Worm (Caenorhabditis elegans) whole organism, young adult: ENCODE results near the gene idpb-1.

ENCODE experiments used
- C06A6.2 ChIP-seq: fragments of 200-800 bp; sonication (Bioruptor generic); conservative IDR thresholded peaks from 2 replicates; pipeline ENCODE4 v1.3.6; 2022; ENCODE audit warnings: missing genetic modification characterization, missing compliant biosample characterization
- F23B12.7 ChIP-seq: sonication (generic microtip); optimal IDR thresholded peaks from 2 replicates; lab custom pipeline; 2017; ENCODE audit warnings: missing genetic modification characterization, mild to moderate bottlenecking, missing compliant biosample characterization, antibody characterized with exemption, moderate library complexity; ENCODE audit not compliant: insufficient read depth
- F37B4.10 ChIP-seq: fragments of 200-800 bp; sonication (Bioruptor generic); IDR thresholded peaks from 2 replicates; pipeline ENCODE4 v1.3.6; 2022; ENCODE audit warnings: missing genetic modification characterization, missing compliant biosample characterization
- F55B11.4 ChIP-seq: sonication (generic microtip); optimal IDR thresholded peaks from 2 replicates; lab custom pipeline; 2016; ENCODE audit warnings: missing compliant biosample characterization, missing genetic modification characterization, borderline replicate concordance; ENCODE audit not compliant: insufficient read depth
- T07F8.4 ChIP-seq: sonication (generic microtip); optimal IDR thresholded peaks from 2 replicates; lab custom pipeline; 2016; ENCODE audit warnings: mild to moderate bottlenecking, missing genetic modification characterization, moderate library complexity, missing compliant biosample characterization
- Y79H2A.3 ChIP-seq: fragments of 200-800 bp; sonication (Bioruptor generic); conservative IDR thresholded peaks from 2 replicates; pipeline ENCODE4 v1.3.6; 2022; ENCODE audit warnings: missing genetic modification reagents, missing genetic modification characterization, missing compliant biosample characterization
- ZK185.1 ChIP-seq: sonication (generic microtip); optimal IDR thresholded peaks from 2 replicates; lab custom pipeline; 2016; ENCODE audit warnings: mild to moderate bottlenecking, missing genetic modification characterization, missing compliant biosample characterization; ENCODE audit not compliant: poor library complexity, severe bottlenecking
- atf-7 ChIP-seq: sonication (generic microtip); optimal IDR thresholded peaks from 2 replicates; lab custom pipeline; 2017; ENCODE audit warnings: mild to moderate bottlenecking, missing genetic modification characterization, missing compliant biosample characterization
- bed-1 ChIP-seq: fragments of 200-800 bp; sonication (Bioruptor generic); IDR thresholded peaks from 2 replicates; pipeline ENCODE4 v1.3.6; 2022; ENCODE audit warnings: missing genetic modification reagents, missing genetic modification characterization, missing compliant biosample characterization
- bed-2 ChIP-seq: fragments of 200-800 bp; sonication (Bioruptor generic); IDR thresholded peaks from 2 replicates; pipeline ENCODE4 v1.3.6; 2022; ENCODE audit warnings: missing genetic modification reagents, missing genetic modification characterization, missing compliant biosample characterization
- ccch-3 ChIP-seq: fragments of 200-800 bp; sonication (Bioruptor generic); optimal IDR thresholded peaks from 2 replicates; lab custom pipeline; 2018; ENCODE audit warnings: mild to moderate bottlenecking, missing genetic modification characterization, missing compliant biosample characterization
- ceh-27 ChIP-seq: fragments of 200-800 bp; sonication (Bioruptor generic); optimal IDR thresholded peaks from 2 replicates; lab custom pipeline; 2018; ENCODE audit warnings: mild to moderate bottlenecking, missing genetic modification characterization, moderate library complexity, missing compliant biosample characterization
- ceh-79 ChIP-seq: sonication (generic microtip); optimal IDR thresholded peaks from 2 replicates; lab custom pipeline; 2017; ENCODE audit warnings: mild to moderate bottlenecking, missing genetic modification characterization, missing compliant biosample characterization
- ceh-91 ChIP-seq: fragments of 200-800 bp; sonication (Bioruptor generic); IDR thresholded peaks from 2 replicates; pipeline ENCODE4 v1.3.6; 2022; ENCODE audit warnings: missing genetic modification reagents, missing genetic modification characterization, missing compliant biosample characterization
- chd-7 ChIP-seq: sonication (generic microtip); optimal IDR thresholded peaks from 2 replicates; lab custom pipeline; 2016; ENCODE audit warnings: mild to moderate bottlenecking, missing genetic modification characterization, moderate library complexity, missing compliant biosample characterization
- dpff-1 ChIP-seq: sonication (generic microtip); optimal IDR thresholded peaks from 2 replicates; lab custom pipeline; 2017; ENCODE audit warnings: mild to moderate bottlenecking, missing genetic modification characterization, missing compliant biosample characterization
- dpl-1 ChIP-seq: fragments of 150-350 bp; optimal IDR thresholded peaks from 2 replicates; lab custom pipeline; 2014; ENCODE audit warnings: missing biosample characterization, missing genetic modification reagents, missing genetic modification characterization
- fkh-3 ChIP-seq: sonication (generic microtip); optimal IDR thresholded peaks from 2 replicates; lab custom pipeline; 2016; ENCODE audit warnings: mild to moderate bottlenecking, missing genetic modification characterization, missing compliant biosample characterization
- gei-17 ChIP-seq: fragments of 200-800 bp; sonication (Bioruptor generic); optimal IDR thresholded peaks from 2 replicates; lab custom pipeline; 2018; ENCODE audit warnings: mild to moderate bottlenecking, missing genetic modification characterization, missing compliant biosample characterization
- hlh-26 ChIP-seq: fragments of 200-800 bp; sonication (Bioruptor generic); conservative IDR thresholded peaks from 2 replicates; pipeline ENCODE4 v1.3.6; 2022; ENCODE audit warnings: missing genetic modification reagents, missing genetic modification characterization, missing compliant biosample characterization
- hrde-1 ChIP-seq: sonication (generic microtip); optimal IDR thresholded peaks from 2 replicates; lab custom pipeline; 2016; ENCODE audit warnings: missing genetic modification characterization, mild to moderate bottlenecking, missing compliant biosample characterization, moderate library complexity, missing genotype, missing genetic modification reagents, borderline replicate concordance
- hsf-1 ChIP-seq: fragments of 200-800 bp; sonication (Bioruptor generic); IDR thresholded peaks from 2 replicates; pipeline ENCODE4 v1.3.6; 2022; ENCODE audit warnings: missing genetic modification reagents, missing genetic modification characterization, missing compliant biosample characterization
- let-607 ChIP-seq, 2 experiments: fragments of 200-800 bp in 1 of 2; sonication (Bioruptor generic) in 1 of 2; sonication (generic microtip) in 1 of 2; optimal IDR thresholded peaks; 2 replicates each; lab custom pipeline; 2016 to 2018; ENCODE audit warnings: mild to moderate bottlenecking in 2 of 2, missing compliant biosample characterization in 2 of 2, missing genetic modification characterization in 2 of 2, moderate library complexity in 2 of 2, missing genotype in 1 of 2
- lin-26 ChIP-seq: fragments of 200-800 bp; sonication (Bioruptor generic); IDR thresholded peaks from 2 replicates; pipeline ENCODE4 v1.3.6; 2022; ENCODE audit warnings: missing genetic modification reagents, missing genetic modification characterization, missing compliant biosample characterization
- lin-40 ChIP-seq: sonication (generic microtip); optimal IDR thresholded peaks from 2 replicates; lab custom pipeline; 2016; ENCODE audit warnings: missing genetic modification characterization, mild to moderate bottlenecking, missing compliant biosample characterization, missing genotype, missing genetic modification reagents
- lsy-27 ChIP-seq: sonication (generic microtip); optimal IDR thresholded peaks from 2 replicates; lab custom pipeline; 2017; ENCODE audit warnings: missing genetic modification characterization, mild to moderate bottlenecking, missing compliant biosample characterization, antibody characterized with exemption, missing genotype, borderline replicate concordance; ENCODE audit not compliant: insufficient read depth
- madf-10 ChIP-seq: sonication (generic microtip); optimal IDR thresholded peaks from 2 replicates; lab custom pipeline; 2016; ENCODE audit warnings: mild to moderate bottlenecking, missing genetic modification characterization, missing compliant biosample characterization
- mcd-1 ChIP-seq: fragments of 200-800 bp; sonication (Bioruptor generic); IDR thresholded peaks from 2 replicates; pipeline ENCODE4 v1.3.6; 2022; ENCODE audit warnings: missing genetic modification reagents, missing genetic modification characterization, missing compliant biosample characterization
- nfya-1 ChIP-seq: sonication (generic microtip); optimal IDR thresholded peaks from 2 replicates; lab custom pipeline; 2017; ENCODE audit warnings: antibody characterized with exemption, missing compliant biosample characterization, missing genetic modification characterization, borderline replicate concordance; ENCODE audit not compliant: insufficient read depth
- nfyb-1 ChIP-seq: fragments of 200-800 bp; sonication (Bioruptor generic); IDR thresholded peaks from 2 replicates; pipeline ENCODE4 v1.3.6; 2022; ENCODE audit warnings: missing genetic modification reagents, missing genetic modification characterization, missing compliant biosample characterization
- nhr-80 ChIP-seq: sonication (generic microtip); optimal IDR thresholded peaks from 2 replicates; lab custom pipeline; 2016; ENCODE audit warnings: missing genetic modification characterization, missing compliant biosample characterization
- sea-2 ChIP-seq: fragments of 200-800 bp; sonication (Bioruptor generic); IDR thresholded peaks from 2 replicates; pipeline ENCODE4 v1.3.6; 2022; ENCODE audit warnings: missing genetic modification characterization, missing compliant biosample characterization
- snpc-3.4 ChIP-seq: sonication (generic microtip); optimal IDR thresholded peaks from 2 replicates; lab custom pipeline; 2017; ENCODE audit warnings: missing genetic modification characterization, mild to moderate bottlenecking, missing compliant biosample characterization, antibody characterized with exemption, moderate library complexity, missing genotype, missing genetic modification reagents
- snpc-4 ChIP-seq, 5 experiments: fragments of 150-350 bp in 1 of 5; sonication (generic microtip) in 4 of 5; optimal IDR thresholded peaks; 2 replicates each; lab custom pipeline; 2014 to 2018; ENCODE audit warnings: missing genetic modification characterization in 5 of 5, missing biosample characterization in 3 of 5, antibody characterized with exemption in 2 of 5, mild to moderate bottlenecking in 2 of 5, missing compliant biosample characterization in 2 of 5, missing genotype in 2 of 5, moderate library complexity in 2 of 5, missing genetic modification reagents in 1 of 5
- sptf-2 ChIP-seq: fragments of 200-800 bp; sonication (Bioruptor generic); optimal IDR thresholded peaks from 2 replicates; lab custom pipeline; 2018; ENCODE audit warnings: mild to moderate bottlenecking, missing genetic modification characterization, missing compliant biosample characterization
- tbx-9 ChIP-seq: sonication (generic microtip); optimal IDR thresholded peaks from 2 replicates; lab custom pipeline; 2016; ENCODE audit warnings: borderline replicate concordance, missing genetic modification characterization, inconsistent platforms, missing compliant biosample characterization
- unc-130 ChIP-seq: sonication (generic microtip); optimal IDR thresholded peaks from 2 replicates; lab custom pipeline; 2016; ENCODE audit warnings: missing genetic modification reagents, missing genetic modification characterization, missing compliant biosample characterization
- unc-62 ChIP-seq: fragments of 150-350 bp; optimal IDR thresholded peaks from 2 replicates; lab custom pipeline; 2014; ENCODE audit warnings: missing biosample characterization, missing genetic modification reagents, missing genetic modification characterization
- zim-3 ChIP-seq: sonication (generic microtip); optimal IDR thresholded peaks from 2 replicates; lab custom pipeline; 2017; ENCODE audit warnings: mild to moderate bottlenecking, missing genetic modification characterization, moderate library complexity, missing compliant biosample characterization
- ztf-22 ChIP-seq: fragments of 200-800 bp; sonication (Bioruptor generic); optimal IDR thresholded peaks from 2 replicates; lab custom pipeline; 2018; ENCODE audit warnings: mild to moderate bottlenecking, missing genetic modification characterization, moderate library complexity, missing compliant biosample characterization
- ztf-26 ChIP-seq: sonication (generic microtip); optimal IDR thresholded peaks from 2 replicates; lab custom pipeline; 2017; ENCODE audit warnings: missing genetic modification characterization, missing compliant biosample characterization

The idpb-1 gene

ce11 chrII:5103189-5103588 is 1.4 kb downstream of the idpb-1 start:
- TF ChIP-seq snpc-3.4 (tag; lab: Kevin White, UChicago) = no peak

ce11 chrII:5103784-5104457 is 2.1 kb downstream of the idpb-1 start, which contains the start of the genes C04G6.11 and mpk-2:
TSS of gene C04G6.11 (minus strand) at chrII:5103834.
TSS of gene mpk-2 (plus strand) at chrII:5104118.
- TF ChIP-seq madf-10 (tag; lab: Kevin White, UChicago) (peak; percentile 22), Y79H2A.3 (GFP tag; lab: Robert Waterston, UW) (no peak), unc-62 (GFP tag; lab: Kevin White, UChicago) (peak; percentile 44), atf-7 (peak; percentile 75), nfyb-1 (GFP tag; lab: Robert Waterston, UW) (no peak), let-607 (tag; optimal IDR thresholded peaks at IDR 0.05; lab: Kevin White, UChicago) (peak; percentile 21 to 40), ceh-27 (GFP tag; lab: Kevin White, UChicago) (no peak), F37B4.10 (GFP tag; lab: Robert Waterston, UW) (no peak), ztf-22 (GFP tag; lab: Kevin White, UChicago) (peak; percentile 58), nhr-80 (tag; lab: Kevin White, UChicago) (peak; percentile 93)
- TF ChIP-seq, all 124 proteins: peak for 6

- TF ChIP-seq F23B12.7 (tag; lab: Kevin White, UChicago) (peak; percentile 90), bed-2 (GFP tag; lab: Robert Waterston, UW) (no peak), F55B11.4 (tag; lab: Kevin White, UChicago) (no peak), fkh-3 (tag; lab: Kevin White, UChicago) (peak; percentile 85), sptf-2 (peak; percentile 75), lin-26 (peak; percentile 96), ceh-79 (tag; lab: Kevin White, UChicago) (peak; percentile 70), gei-17 (peak; percentile 18), sea-2 (no peak), unc-130 (GFP tag; lab: Kevin White, UChicago) (peak; percentile 71), nfya-1 (tag; lab: Kevin White, UChicago) (no peak), hsf-1 (GFP tag; lab: Robert Waterston, UW) (peak; percentile 54; the same call in 1 of the 2 replicates), hlh-26 (0 out of 2 replicates have a peak, but pooled peaks have one; percentile 20), hrde-1 (peak; percentile 90), tbx-9 (tag; lab: Kevin White, UChicago) (peak; percentile 79), ccch-3 (GFP tag; lab: Kevin White, UChicago) (peak; percentile 13), lin-40 (peak; percentile 78), dpff-1 (tag; lab: Kevin White, UChicago) (peak; percentile 28), zim-3 (tag; lab: Kevin White, UChicago) (peak; percentile 93), chd-7 (peak; percentile 91), snpc-4 (GFP tag; optimal IDR thresholded peaks at IDR 0.05; lab: Kevin White, UChicago) (peak; percentile 80), snpc-4 (tag; optimal IDR thresholded peaks at IDR 0.05; lab: Kevin White, UChicago) (peak; percentile 26 to 87 (median 74)), T07F8.4 (peak; percentile 73), dpl-1 (GFP tag; lab: Kevin White, UChicago) (peak; percentile 1), ZK185.1 (peak; percentile 94), ztf-26 (peak; percentile 86), atf-7 (peak; percentile 63), nfyb-1 (GFP tag; lab: Robert Waterston, UW) (peak; percentile 93), lsy-27 (peak; percentile 60), C06A6.2 (GFP tag; lab: Robert Waterston, UW) (0 out of 2 replicates have a peak, but pooled peaks have one; percentile 56), bed-1 (GFP tag; lab: Robert Waterston, UW) (peak; percentile 87; the same call in 1 of the 2 replicates), ceh-91 (GFP tag; lab: Robert Waterston, UW) (no peak), mcd-1 (GFP tag; lab: Robert Waterston, UW) (no peak; the same call in 1 of the 2 replicates), ztf-22 (GFP tag; lab: Kevin White, UChicago) (no peak)
Observed at ce11 chrII:5105020-5105419, 3.2 kb downstream of the idpb-1 start.
